Fruit fly (Drosophila melanogaster): ENCODE measurements around the gene CG7606.
A peak's percentile ranks its signal among the peaks of the same experiment; 100 is the strongest.

CG7606 gene

DNA sequence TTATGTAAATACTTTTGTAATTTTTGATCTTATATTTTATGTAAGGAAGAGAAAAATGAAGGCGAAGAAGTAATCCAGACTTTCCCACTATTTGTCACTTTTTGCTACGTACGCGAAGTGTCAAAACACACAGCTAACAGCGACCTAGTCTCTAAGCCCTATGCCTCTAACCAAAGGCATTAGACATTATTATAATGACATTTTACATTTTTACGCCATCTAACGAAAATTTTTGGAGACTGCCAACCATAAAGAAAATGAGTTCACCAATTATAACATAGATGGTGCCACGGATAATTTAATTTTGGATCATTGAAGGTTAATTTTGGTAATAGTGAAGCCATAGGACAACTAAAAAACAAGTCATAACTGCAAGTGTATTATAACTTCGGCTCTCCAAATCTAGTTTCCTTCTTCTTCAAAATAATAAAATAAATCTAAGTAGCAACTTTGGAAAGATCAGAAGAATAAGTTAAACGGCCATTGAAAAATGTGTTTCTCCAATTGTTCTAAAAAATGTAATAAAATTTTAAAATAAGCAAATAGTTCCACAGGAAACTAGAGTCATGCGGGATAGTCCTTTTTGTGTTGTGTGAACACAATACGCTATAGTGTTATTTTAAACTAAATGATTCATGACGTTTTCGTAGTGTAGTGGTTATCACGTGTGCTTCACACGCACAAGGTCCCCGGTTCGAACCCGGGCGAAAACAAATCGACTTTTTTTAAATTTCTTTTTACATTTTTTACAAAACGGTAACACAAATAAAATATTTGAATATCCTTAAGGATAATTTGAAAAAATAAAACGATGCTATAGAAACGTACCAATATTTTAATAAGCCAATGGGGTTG is 21.0 kb downstream of the CG7606 start (continued):
- TF ChIP-seq CG7271 (tag; optimal IDR thresholded peaks at IDR 0.05): no peak
- TF ChIP-seq Atf3 (GFP tag; optimal IDR thresholded peaks at IDR 0.05): no peak
- peak; percentile 58; the same call in 1 of the 4 replicates for TF ChIP-seq chinmo (GFP tag; IDR thresholded peaks at IDR 0.05; ENCODE audit: partially characterized antibody)
- TF ChIP-seq peb (GFP tag; IDR thresholded peaks at IDR 0.05): no peak

DNA sequence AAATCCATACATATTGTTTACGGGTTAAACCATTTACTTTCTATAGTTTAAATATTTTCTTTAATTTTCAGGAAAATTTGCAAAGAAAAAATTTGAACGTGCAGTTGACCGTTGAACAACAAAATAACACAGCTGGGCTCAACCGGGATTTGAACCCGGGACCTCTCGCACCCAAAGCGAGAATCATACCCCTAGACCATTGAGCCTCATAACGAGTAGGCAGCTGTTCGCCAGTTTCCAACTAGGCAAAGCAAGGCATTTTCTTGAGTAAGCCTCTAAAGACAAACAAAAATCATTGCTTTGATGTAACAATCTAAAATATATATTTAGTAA is 21.6 kb downstream of the CG7606 start:
- TF ChIP-seq Bdp1 (GFP tag; optimal IDR thresholded peaks at IDR 0.05) (peak; percentile 99), Pdp1 (GFP tag; optimal IDR thresholded peaks at IDR 0.05) (peak in 1 of 2 experiments; percentile 55), stc (GFP tag; IDR thresholded peaks at IDR 0.05) (no peak), psq (GFP tag; optimal IDR thresholded peaks at IDR 0.05) (no peak), hkb (optimal IDR thresholded peaks at IDR 0.05) (no peak), hkb (GFP tag; IDR thresholded peaks at IDR 0.05) (no peak), chinmo (GFP tag; IDR thresholded peaks at IDR 0.05; ENCODE audit: partially characterized antibody) (peak; percentile 68; the same call in 1 of the 4 replicates), CG14860 (GFP tag; IDR thresholded peaks at IDR 0.05; ENCODE audit: partially characterized antibody) (peak; percentile 93), CG7745 (tag; optimal IDR thresholded peaks at IDR 0.05) (peak; percentile 32), sna (GFP tag; IDR thresholded peaks at IDR 0.05; ENCODE audit: partially characterized antibody) (peak; percentile 78; the same call in 1 of the 2 replicates), Scr (GFP tag; IDR thresholded peaks at IDR 0.05; ENCODE audit: partially characterized antibody) (peak; percentile 78), vvl (GFP tag; IDR thresholded peaks at IDR 0.05) (peak; percentile 16; the same call in 1 of the 2 replicates), CG34224 (GFP tag; IDR thresholded peaks at IDR 0.05; ENCODE audit: partially characterized antibody) (peak; percentile 42; the same call in 1 of the 3 replicates), CG13424 (tag; optimal IDR thresholded peaks at IDR 0.05) (no peak), Drgx (GFP tag; IDR thresholded peaks at IDR 0.05) (0 out of 2 replicates have a peak, but pooled peaks have one; percentile 8), Ets65A (GFP tag) (no peak), hbn (GFP tag; IDR thresholded peaks at IDR 0.05; ENCODE audit: partially characterized antibody) (peak; percentile 47; the same call in 1 of the 2 replicates), CG10366 (GFP tag; IDR thresholded peaks at IDR 0.05) (no peak), Eip74EF (GFP tag; optimal IDR thresholded peaks at IDR 0.05) (peak in 1 of 2 experiments; percentile 38), tna (GFP tag; IDR thresholded peaks at IDR 0.05; ENCODE audit: partially characterized antibody) (peak; percentile 90), pb (GFP tag; optimal IDR thresholded peaks at IDR 0.05) (no peak), mam (GFP tag; optimal IDR thresholded peaks at IDR 0.05) (no peak), lov (optimal IDR thresholded peaks at IDR 0.05) (peak; percentile 40), lov (GFP tag; IDR thresholded peaks at IDR 0.05) (no peak), hb (GFP tag; IDR thresholded peaks at IDR 0.05; ENCODE audit: partially characterized antibody) (peak; percentile 82; the same call in 2 of the 3 replicates), CG6791 (GFP tag; IDR thresholded peaks at IDR 0.05; ENCODE audit: partially characterized antibody) (peak; percentile 88), CG18262 (tag; optimal IDR thresholded peaks at IDR 0.05) (peak; percentile 10), Opbp (GFP tag; IDR thresholded peaks at IDR 0.05; ENCODE audit: partially characterized antibody) (peak; percentile 85), sens (GFP tag) (peak; percentile 57), knrl (GFP tag; IDR thresholded peaks at IDR 0.05; ENCODE audit: partially characterized antibody) (peak; percentile 76; the same call in 2 of the 3 replicates), amos (GFP tag; IDR thresholded peaks at IDR 0.05; ENCODE audit: partially characterized antibody) (peak; percentile 82), CG14441 (GFP tag; IDR thresholded peaks at IDR 0.05) (0 out of 2 replicates have a peak, but pooled peaks have one; percentile 39), dmrt99B (tag; optimal IDR thresholded peaks at IDR 0.05) (peak; percentile 18), CG7839 (tag; optimal IDR thresholded peaks at IDR 0.05) (peak; percentile 5), CG15514 (GFP tag; optimal IDR thresholded peaks at IDR 0.05) (no peak), CG17568 (GFP tag; optimal IDR thresholded peaks at IDR 0.05) (no peak), CG7963 (GFP tag; IDR thresholded peaks at IDR 0.05; ENCODE audit: partially characterized antibody) (peak; percentile 84), Dll (GFP tag; IDR thresholded peaks at IDR 0.05; ENCODE audit: partially characterized antibody) (peak; percentile 73; the same call in 3 of the 4 replicates), mld (GFP tag; IDR thresholded peaks at IDR 0.05; ENCODE audit: partially characterized antibody) (peak; percentile 92), Hmx (GFP tag; optimal IDR thresholded peaks at IDR 0.05) (no peak), CG2129 (GFP tag; IDR thresholded peaks at IDR 0.05; ENCODE audit: partially characterized antibody) (peak; percentile 21; the same call in 1 of the 2 replicates)
